Worm (Caenorhabditis elegans) whole organism, L4 larva: ENCODE results near the gene K01A12.4.

ENCODE experiments used
- lin-13 ChIP-seq: fragments of 150-350 bp; optimal IDR thresholded peaks from 2 replicates; lab custom pipeline; 2014; ENCODE audit warnings: missing biosample characterization, missing genetic modification reagents, missing genetic modification characterization
- pqm-1 ChIP-seq: sonication (generic microtip); optimal IDR thresholded peaks from 2 replicates; lab custom pipeline; 2017; ENCODE audit warnings: missing biosample characterization, missing genetic modification characterization

ce11 chrX:8565810-8566416, 44.8 kb upstream of the K01A12.4 start:
- no peak for TF ChIP-seq lin-13 (GFP tag; lab: Kevin White, UChicago)
- TF ChIP-seq pqm-1 (tag; lab: Kevin White, UChicago), result no peak
